Worm (Caenorhabditis elegans) whole organism, late embryonic: ENCODE results near the gene srbc-7.
"Not testable (repeated sequence)": the region's sequence is repeated elsewhere in the genome, so short reads cannot be mapped to it uniquely, and the experiment has no call there.

ENCODE experiments used
- C08G9.2 ChIP-seq: sonication (generic microtip); optimal IDR thresholded peaks from 2 replicates; lab custom pipeline; 2016; ENCODE audit warnings: mild to moderate bottlenecking, missing genetic modification characterization, moderate library complexity, missing compliant biosample characterization
- C38D4.7 ChIP-seq: fragments of 200-800 bp; sonication (Bioruptor generic); optimal IDR thresholded peaks from 2 replicates; lab custom pipeline; 2018; ENCODE audit warnings: mild to moderate bottlenecking, missing genetic modification characterization, moderate library complexity, missing compliant biosample characterization
- F13H6.1 ChIP-seq: sonication (generic microtip); optimal IDR thresholded peaks from 2 replicates; lab custom pipeline; 2016; ENCODE audit warnings: missing genetic modification characterization, missing compliant biosample characterization
- K02D7.2 ChIP-seq: sonication (generic microtip); optimal IDR thresholded peaks from 2 replicates; lab custom pipeline; 2017; ENCODE audit warnings: mild to moderate bottlenecking, missing genetic modification characterization, missing compliant biosample characterization
- K09A11.1 ChIP-seq: sonication (generic microtip); optimal IDR thresholded peaks from 2 replicates; lab custom pipeline; 2017; ENCODE audit warnings: antibody characterized with exemption, mild to moderate bottlenecking, missing genetic modification characterization, missing compliant biosample characterization; ENCODE audit not compliant: insufficient read depth
- Y22D7AL.16 ChIP-seq: sonication (generic microtip); optimal IDR thresholded peaks from 2 replicates; lab custom pipeline; 2016; ENCODE audit warnings: missing genetic modification characterization, missing compliant biosample characterization
- ahr-1 ChIP-seq: sonication (generic microtip); optimal IDR thresholded peaks from 2 replicates; lab custom pipeline; 2016; ENCODE audit warnings: missing genetic modification characterization, missing compliant biosample characterization
- ceh-14 ChIP-seq: sonication (generic microtip); optimal IDR thresholded peaks from 2 replicates; lab custom pipeline; 2016; ENCODE audit warnings: missing genotype, missing genetic modification characterization, missing compliant biosample characterization
- ceh-18 ChIP-seq: sonication (generic microtip); optimal IDR thresholded peaks from 2 replicates; lab custom pipeline; 2016; ENCODE audit warnings: missing genetic modification characterization, missing compliant biosample characterization
- ceh-22 ChIP-seq: sonication (generic microtip); optimal IDR thresholded peaks from 2 replicates; lab custom pipeline; 2017; ENCODE audit warnings: missing biosample characterization, missing genetic modification characterization
- ceh-24 ChIP-seq: sonication (generic microtip); optimal IDR thresholded peaks from 2 replicates; lab custom pipeline; 2016; ENCODE audit warnings: mild to moderate bottlenecking, missing genetic modification characterization, missing compliant biosample characterization
- ceh-34 ChIP-seq: sonication (generic microtip); optimal IDR thresholded peaks from 2 replicates; lab custom pipeline; 2016; ENCODE audit warnings: mild to moderate bottlenecking, missing genetic modification characterization, missing compliant biosample characterization
- ceh-45 ChIP-seq: fragments of 200-800 bp; sonication (Bioruptor generic); IDR thresholded peaks from 2 replicates; pipeline ENCODE4 v1.3.6; 2022; ENCODE audit warnings: missing genetic modification reagents, missing genetic modification characterization, missing compliant biosample characterization
- ceh-6 ChIP-seq: fragments of 200-800 bp; sonication (Bioruptor generic); optimal IDR thresholded peaks from 2 replicates; lab custom pipeline; 2018; ENCODE audit warnings: mild to moderate bottlenecking, missing genetic modification characterization, missing compliant biosample characterization
- eyg-1 ChIP-seq: sonication (generic microtip); optimal IDR thresholded peaks from 2 replicates; lab custom pipeline; 2016; ENCODE audit warnings: missing genotype, missing genetic modification characterization, missing compliant biosample characterization
- fax-1 ChIP-seq: sonication (generic microtip); optimal IDR thresholded peaks from 2 replicates; lab custom pipeline; 2016; ENCODE audit warnings: missing genotype, missing genetic modification characterization, missing compliant biosample characterization
- fkh-10 ChIP-seq: fragments of 150-350 bp; optimal IDR thresholded peaks from 2 replicates; lab custom pipeline; 2014; ENCODE audit warnings: missing biosample characterization, missing genetic modification reagents, missing genetic modification characterization
- fkh-6 ChIP-seq: sonication (generic microtip); optimal IDR thresholded peaks from 2 replicates; lab custom pipeline; 2016; ENCODE audit warnings: missing genetic modification characterization, missing compliant biosample characterization
- hlh-13 ChIP-seq: fragments of 200-800 bp; sonication (Bioruptor generic); optimal IDR thresholded peaks from 2 replicates; lab custom pipeline; 2018; ENCODE audit warnings: mild to moderate bottlenecking, missing genetic modification characterization, missing compliant biosample characterization
- hlh-15 ChIP-seq: sonication (generic microtip); optimal IDR thresholded peaks from 2 replicates; lab custom pipeline; 2016; ENCODE audit warnings: missing genetic modification characterization, missing compliant biosample characterization
- hlh-6 ChIP-seq: sonication (generic microtip); optimal IDR thresholded peaks from 2 replicates; lab custom pipeline; 2016; ENCODE audit warnings: missing genotype, missing genetic modification characterization, missing compliant biosample characterization
- lim-6 ChIP-seq: sonication (generic microtip); optimal IDR thresholded peaks from 2 replicates; lab custom pipeline; 2016; ENCODE audit warnings: missing genetic modification characterization, missing compliant biosample characterization
- madf-2 ChIP-seq: sonication (generic microtip); optimal IDR thresholded peaks from 2 replicates; lab custom pipeline; 2017; ENCODE audit warnings: missing genetic modification characterization, missing compliant biosample characterization
- mec-3 ChIP-seq: sonication (generic microtip); optimal IDR thresholded peaks from 2 replicates; lab custom pipeline; 2016; ENCODE audit warnings: borderline replicate concordance, missing genetic modification characterization, missing compliant biosample characterization
- nhr-11 ChIP-seq: fragments of 150-350 bp; optimal IDR thresholded peaks from 2 replicates; lab custom pipeline; 2014; ENCODE audit warnings: missing biosample characterization, missing genetic modification characterization
- nhr-232 ChIP-seq: sonication (generic microtip); optimal IDR thresholded peaks from 2 replicates; lab custom pipeline; 2016; ENCODE audit warnings: missing genetic modification characterization, missing compliant biosample characterization
- npax-4 ChIP-seq: sonication (generic microtip); optimal IDR thresholded peaks from 2 replicates; lab custom pipeline; 2016; ENCODE audit warnings: missing genetic modification characterization, missing compliant biosample characterization
- pag-3 ChIP-seq: sonication (generic microtip); optimal IDR thresholded peaks from 2 replicates; lab custom pipeline; 2016; ENCODE audit warnings: missing compliant biosample characterization, missing genetic modification characterization, borderline replicate concordance
- pax-1 ChIP-seq: fragments of 150-350 bp; optimal IDR thresholded peaks from 2 replicates; lab custom pipeline; 2014; ENCODE audit warnings: missing biosample characterization, missing genetic modification characterization
- sox-2 ChIP-seq: fragments of 200-800 bp; sonication (Bioruptor generic); IDR thresholded peaks from 2 replicates; pipeline ENCODE4 v1.3.6; 2022; ENCODE audit warnings: missing genetic modification reagents, missing genetic modification characterization, missing compliant biosample characterization
- sox-4 ChIP-seq: sonication (generic microtip); optimal IDR thresholded peaks from 2 replicates; lab custom pipeline; 2017; ENCODE audit warnings: mild to moderate bottlenecking, missing genetic modification characterization, inconsistent platforms, missing compliant biosample characterization
- tbx-2 ChIP-seq: sonication (generic microtip); optimal IDR thresholded peaks from 2 replicates; lab custom pipeline; 2016; ENCODE audit warnings: missing genetic modification characterization, missing compliant biosample characterization
- tbx-7 ChIP-seq: sonication (generic microtip); optimal IDR thresholded peaks from 2 replicates; lab custom pipeline; 2016; ENCODE audit warnings: missing genotype, missing genetic modification characterization, missing compliant biosample characterization
- ztf-16 ChIP-seq: sonication (generic microtip); optimal IDR thresholded peaks from 2 replicates; lab custom pipeline; 2017; ENCODE audit warnings: missing genetic modification characterization, missing compliant biosample characterization

srbc-7 gene

DNA sequence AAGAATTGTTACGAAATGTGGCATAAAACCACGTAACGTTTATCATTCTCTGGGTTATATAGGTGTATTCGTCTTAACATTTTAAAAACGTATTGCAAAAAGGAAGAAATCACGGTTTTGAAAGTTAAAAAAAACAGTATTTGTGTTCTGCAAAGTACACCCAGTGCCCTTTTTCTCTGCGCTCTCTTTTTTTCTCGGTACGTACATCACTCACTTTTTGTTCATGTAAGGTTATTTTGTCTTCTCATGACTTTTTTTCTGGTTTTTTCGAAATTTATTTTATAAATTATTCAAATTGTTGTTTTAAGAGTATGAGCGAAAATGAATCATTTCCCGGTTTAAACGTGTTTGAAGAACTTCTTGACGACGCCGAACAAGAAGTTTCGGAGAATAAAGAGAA is 40.5 kb downstream of the srbc-7 start, which contains the start of gene F25E5.5:
Gene F25E5.5, plus strand, starts transcription at position 301 of the 400 bp plus-strand sequence.
- TF ChIP-seq K09A11.1 (tag; lab: Kevin White, UChicago): no peak
- TF ChIP-seq pax-1 (tag; lab: Kevin White, UChicago): no peak
- TF ChIP-seq ceh-18 (tag; lab: Kevin White, UChicago): no peak
- no peak for TF ChIP-seq pag-3
- no peak for TF ChIP-seq madf-2
- TF ChIP-seq nhr-232 (tag; lab: Kevin White, UChicago): no peak

DNA sequence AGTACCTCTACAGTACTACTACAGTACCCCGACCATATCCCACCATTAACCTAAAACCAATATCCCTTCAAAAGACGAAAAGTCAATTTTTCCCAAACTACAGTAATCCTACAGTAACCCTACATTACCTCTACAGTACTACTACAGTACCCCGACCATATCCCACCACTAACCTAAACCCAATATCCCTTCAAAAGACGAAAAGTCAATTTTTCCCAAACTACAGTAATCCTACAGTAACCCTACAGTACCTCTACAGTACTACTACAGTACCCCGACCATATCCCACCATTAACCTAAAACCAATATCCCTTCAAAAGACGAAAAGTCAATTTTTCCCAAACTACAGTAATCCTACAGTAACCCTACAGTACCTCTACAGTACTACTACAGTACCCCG is 43.1 kb downstream of the srbc-7 start, which contains the start of gene nhr-141:
Gene nhr-141, plus strand, starts transcription at position 331 of the 400 bp plus-strand sequence.
- not testable (repeated sequence) for TF ChIP-seq npax-4; ztf-16 (tag; lab: Kevin White, UChicago); tbx-7 (tag; lab: Kevin White, UChicago)

DNA sequence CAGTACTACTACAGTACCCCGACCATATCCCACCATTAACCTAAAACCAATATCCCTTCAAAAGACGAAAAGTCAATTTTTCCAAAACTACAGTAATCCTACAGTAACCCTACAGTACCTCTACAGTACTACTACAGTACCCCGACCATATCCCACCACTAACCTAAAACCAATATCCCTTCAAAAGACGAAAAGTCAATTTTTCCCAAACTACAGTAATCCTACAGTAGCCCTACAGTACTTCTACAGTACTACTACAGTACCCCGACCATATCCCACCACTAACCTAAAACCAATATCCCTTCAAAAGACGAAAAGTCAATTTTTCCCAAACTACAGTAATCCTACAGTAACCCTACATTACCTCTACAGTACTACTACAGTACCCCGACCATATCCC is 43.9 kb downstream of the srbc-7 start:
- TF ChIP-seq ceh-45 (GFP tag; lab: Robert Waterston, UW): peak; percentile 60; the same call in 1 of the 2 replicates

DNA sequence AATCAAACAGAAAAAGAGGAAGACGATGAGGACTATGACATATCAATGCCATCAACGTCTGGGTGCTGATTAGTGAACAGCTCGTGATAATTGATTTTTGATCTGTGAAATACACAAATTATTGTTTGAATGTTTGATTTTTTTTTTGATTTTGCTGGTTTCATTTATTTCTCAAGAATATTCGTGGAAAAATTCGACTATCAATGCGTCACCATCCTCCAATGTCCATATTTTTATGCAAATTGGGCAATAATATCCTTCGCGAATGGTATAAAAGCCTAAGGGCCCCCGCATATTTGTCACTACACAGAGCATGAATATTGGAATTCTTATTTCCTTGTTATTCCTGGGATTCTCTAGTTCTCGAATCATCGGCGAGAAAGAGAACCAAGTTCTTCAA is 47.6 kb downstream of the srbc-7 start, which contains the start of gene try-13:
Gene try-13, plus strand, starts transcription at position 301 of the 400 bp plus-strand sequence.
- TF ChIP-seq ztf-16 (tag; lab: Kevin White, UChicago): no peak
- TF ChIP-seq ceh-6: no peak
- TF ChIP-seq hlh-15: no peak
- no peak for TF ChIP-seq lim-6
- no peak for TF ChIP-seq sox-2 (GFP tag; lab: Robert Waterston, UW)
- TF ChIP-seq ceh-34 (tag; lab: Kevin White, UChicago): no peak
- TF ChIP-seq ceh-18 (tag; lab: Kevin White, UChicago): no peak
- TF ChIP-seq fax-1 (tag; lab: Kevin White, UChicago): no peak
- no peak for TF ChIP-seq C08G9.2 (tag; lab: Kevin White, UChicago)
- TF ChIP-seq fkh-6 (tag; lab: Kevin White, UChicago): no peak
- TF ChIP-seq hlh-13 (GFP tag; lab: Kevin White, UChicago): no peak
- no peak for TF ChIP-seq nhr-11
- TF ChIP-seq madf-2: no peak
- TF ChIP-seq mec-3: no peak
- no peak for TF ChIP-seq hlh-6 (tag; lab: Kevin White, UChicago)
- no peak for TF ChIP-seq ceh-22
- TF ChIP-seq sox-4 (tag; lab: Kevin White, UChicago): no peak
- TF ChIP-seq, all 69 proteins: peak for 0

DNA sequence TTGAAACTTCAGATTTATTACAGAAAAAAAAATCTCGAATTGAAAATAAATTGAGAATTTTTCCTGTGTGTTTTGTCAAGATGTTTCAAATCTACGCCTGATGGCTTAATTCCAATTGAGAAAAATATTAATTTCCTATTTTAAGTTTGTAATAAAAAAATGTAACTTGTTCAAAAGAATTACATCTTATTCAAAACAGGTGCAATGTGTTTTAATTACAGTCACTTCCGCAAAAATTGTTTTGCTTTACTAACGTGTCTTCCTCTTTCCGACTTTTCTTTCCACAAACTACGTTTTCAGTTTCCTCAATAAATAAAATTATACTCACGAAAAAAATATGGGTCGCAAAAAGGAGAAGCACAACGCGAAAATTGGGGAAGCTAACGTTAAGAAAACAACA is 49.4 kb downstream of the srbc-7 start, which contains the start of gene F25E5.16:
Gene F25E5.16, plus strand, starts transcription at position 301 of the 400 bp plus-strand sequence.
- TF ChIP-seq ceh-24 (no peak), hlh-13 (GFP tag; lab: Kevin White, UChicago) (no peak), Y22D7AL.16 (tag; lab: Kevin White, UChicago) (no peak), mec-3 (no peak), fkh-10 (GFP tag; lab: Kevin White, UChicago) (no peak), nhr-232 (tag; lab: Kevin White, UChicago) (no peak)

DNA sequence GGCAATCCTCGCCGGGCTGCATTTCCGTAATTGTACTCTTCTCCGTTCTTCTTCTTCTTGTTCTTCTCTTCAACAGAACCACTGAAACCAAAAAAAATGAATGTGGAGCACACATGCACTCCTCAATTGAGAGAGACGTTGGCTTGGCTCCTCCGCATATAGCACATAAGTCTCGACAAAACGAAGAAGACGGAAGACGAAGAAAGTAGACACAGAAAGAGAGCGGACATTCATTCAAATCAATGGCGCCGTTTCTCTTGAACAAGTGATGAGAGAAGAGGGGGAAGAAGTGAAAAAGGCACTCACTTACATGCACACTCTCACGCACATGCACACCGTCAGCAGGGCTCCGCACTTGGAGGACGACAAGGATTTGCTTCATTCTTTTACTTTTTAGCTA is 49.9 kb downstream of the srbc-7 start, which contains the start of gene F25E5.9:
Gene F25E5.9, minus strand, starts transcription at position 382 of the 400 bp plus-strand sequence.
- no peak for TF ChIP-seq F13H6.1
- TF ChIP-seq K02D7.2 (tag; lab: Kevin White, UChicago): no peak
- TF ChIP-seq ceh-22: no peak
- no peak for TF ChIP-seq tbx-2 (tag; lab: Kevin White, UChicago)
- no peak for TF ChIP-seq fkh-10 (GFP tag; lab: Kevin White, UChicago)
- no peak for TF ChIP-seq C38D4.7 (GFP tag; lab: Kevin White, UChicago)
- TF ChIP-seq pag-3: no peak
- no peak for TF ChIP-seq eyg-1 (tag; lab: Kevin White, UChicago)
- no peak for TF ChIP-seq nhr-232 (tag; lab: Kevin White, UChicago)
- TF ChIP-seq ceh-14 (tag; lab: Kevin White, UChicago): no peak
- TF ChIP-seq ahr-1 (tag; lab: Kevin White, UChicago): no peak
- TF ChIP-seq hlh-6 (tag; lab: Kevin White, UChicago): no peak
